Fruit fly (Drosophila melanogaster) S2 (cell line): ENCODE measurements around the gene CG3534.

Experiments
- CG8478 ChIP-seq: fragments of >200 bp; optimal IDR thresholded peaks from 2 replicates; lab custom pipeline; 2018
- CTCF ChIP-seq, 2 experiments: fragments of >200 bp; optimal IDR thresholded peaks; 2 replicates each; lab custom pipeline; 2018

DNA sequence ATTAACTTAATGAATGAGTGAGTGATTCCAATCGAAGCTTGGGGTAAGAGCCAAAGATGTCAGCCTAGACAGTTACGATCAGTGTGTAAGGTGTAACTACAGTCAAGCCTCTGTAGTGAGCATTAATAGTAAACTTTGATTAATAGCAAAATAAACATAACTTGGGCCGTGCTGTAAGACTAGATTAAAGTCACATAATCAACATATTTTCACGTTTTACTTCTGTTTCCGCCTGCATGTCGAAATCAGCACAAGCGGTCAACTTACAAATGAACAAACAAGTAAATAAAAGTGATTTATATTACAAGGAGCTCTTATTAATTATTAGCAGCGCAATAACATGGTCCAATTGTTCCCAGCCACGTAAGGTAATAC, 8.3 kb upstream of the CG3534 start:
- TF ChIP-seq CTCF (optimal IDR thresholded peaks at IDR 0.05; lab: Kevin White, UChicago) (no peak), CG8478 (lab: Kevin White, UChicago) (no peak)
